Worm (Caenorhabditis elegans): Measurements from ENCODE around the gene agl-1.

DNA sequence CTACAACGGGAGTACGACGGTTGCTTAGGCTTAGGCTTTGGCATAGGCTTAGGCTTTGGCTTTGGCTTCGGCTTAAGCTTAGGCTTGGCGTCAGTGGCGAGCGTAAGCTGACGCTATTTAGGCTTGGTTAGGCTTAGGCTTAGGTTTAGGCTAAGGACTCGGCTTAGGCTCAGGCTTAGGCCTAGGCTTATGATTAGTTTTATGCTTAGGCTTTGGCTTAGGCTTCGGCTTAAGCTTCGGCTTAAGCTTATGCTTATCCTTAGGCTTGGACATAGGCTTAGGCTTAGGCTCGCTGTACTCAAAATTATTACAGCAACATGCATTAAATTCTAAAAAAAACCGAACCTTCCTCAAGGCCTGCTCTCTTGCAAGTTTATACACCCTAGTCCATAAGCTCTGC is 16.7 kb upstream of the agl-1 start:
- TF ChIP-seq nhr-77 (tag; optimal IDR thresholded peaks at IDR 0.05) = no peak
- TF ChIP-seq dmd-4 (tag; optimal IDR thresholded peaks at IDR 0.05) = no peak
- TF ChIP-seq nhr-11 (tag; optimal IDR thresholded peaks at IDR 0.05) = no peak
- TF ChIP-seq lin-39 (tag; optimal IDR thresholded peaks at IDR 0.05) = no peak
- no peak for TF ChIP-seq skn-1 (tag; optimal IDR thresholded peaks at IDR 0.05)
- TF ChIP-seq lsy-2 (tag; optimal IDR thresholded peaks at IDR 0.05) = no peak
